Fruit fly (Drosophila melanogaster) whole organism, prepupa: Measurements from ENCODE around the gene CG15602.

Source experiments
- Blimp-1 ChIP-seq: fragments of 200-800 bp; sonication (Bioruptor generic); optimal IDR thresholded peaks from 3 replicates; lab custom pipeline; 2017; ENCODE audit warnings: missing biosample characterization, missing genetic modification characterization, mild to moderate bottlenecking, moderate library complexity, missing genetic modification reagents
- CG6808 ChIP-seq: fragments of 200-800 bp; sonication (Bioruptor generic); optimal IDR thresholded peaks from 3 replicates; lab custom pipeline; 2017; ENCODE audit warnings: missing biosample characterization, missing genetic modification characterization, mild to moderate bottlenecking, moderate library complexity, missing genetic modification reagents
- Hr38 ChIP-seq: sonication (Bioruptor generic); optimal IDR thresholded peaks from 2 replicates; lab custom pipeline; 2016; ENCODE audit warnings: missing biosample characterization, missing genetic modification characterization
- Smox ChIP-seq: fragments of 200-800 bp; sonication (Bioruptor generic); optimal IDR thresholded peaks from 3 replicates; lab custom pipeline; 2016; ENCODE audit warnings: missing biosample characterization, missing genetic modification characterization

- no peak for TF ChIP-seq Smox (GFP tag; lab: Kevin White, UChicago)
- TF ChIP-seq Blimp-1 (GFP tag; lab: Kevin White, UChicago) = no peak
- TF ChIP-seq Hr38 (GFP tag; lab: Kevin White, UChicago) = no peak
- TF ChIP-seq CG6808 (GFP tag; lab: Kevin White, UChicago) = no peak
These were observed 38.6 kb upstream of the CG15602 start, which contains the start of the genes Graf and mRpL3 for dm6 chrX:15760447-15761297.
